Fruit fly (Drosophila melanogaster) whole organism, prepupa: ENCODE results near the gene CG7328.

Experiments used
- Blimp-1 ChIP-seq: fragments of 200-800 bp; sonication (Bioruptor generic); optimal IDR thresholded peaks from 3 replicates; lab custom pipeline; 2017; ENCODE audit warnings: missing biosample characterization, missing genetic modification characterization, mild to moderate bottlenecking, moderate library complexity, missing genetic modification reagents
- CG10669 ChIP-seq: fragments of 200-800 bp; sonication (Bioruptor generic); optimal IDR thresholded peaks from 3 replicates; lab custom pipeline; 2018; ENCODE audit warnings: missing biosample characterization, mild to moderate bottlenecking, missing genetic modification characterization, moderate library complexity
- CG11294 ChIP-seq: fragments of 200-800 bp; sonication (Bioruptor generic); IDR thresholded peaks from 2 replicates; pipeline ENCODE4 v1.3.6; 2022; ENCODE audit warnings: missing biosample characterization, missing genetic modification characterization
- CG11902 ChIP-seq: fragments of 200-800 bp; sonication (Bioruptor generic); optimal IDR thresholded peaks from 3 replicates; lab custom pipeline; 2016; ENCODE audit warnings: missing biosample characterization, missing genetic modification characterization
- CG15336 ChIP-seq: fragments of 200-800 bp; sonication (Bioruptor generic); IDR thresholded peaks from 2 replicates; pipeline ENCODE4 v1.3.6; 2022; ENCODE audit warnings: missing biosample characterization, missing genetic modification characterization
- CG16779 ChIP-seq: fragments of 200-800 bp; sonication (Bioruptor generic); optimal IDR thresholded peaks from 3 replicates; lab custom pipeline; 2017; ENCODE audit warnings: missing biosample characterization, mild to moderate bottlenecking, missing genetic modification characterization
- CG3032 ChIP-seq: fragments of 200-800 bp; optimal IDR thresholded peaks from 2 replicates; lab custom pipeline; 2019; ENCODE audit warnings: missing biosample characterization, mild to moderate bottlenecking, missing genetic modification characterization, moderate library complexity
- CG31627 ChIP-seq: fragments of 200-800 bp; sonication (Bioruptor generic); optimal IDR thresholded peaks from 3 replicates; lab custom pipeline; 2016; ENCODE audit warnings: missing biosample characterization, missing genetic modification characterization
- CG4318 ChIP-seq: fragments of 200-800 bp; sonication (Bioruptor generic); optimal IDR thresholded peaks from 3 replicates; lab custom pipeline; 2017; ENCODE audit warnings: missing biosample characterization, mild to moderate bottlenecking, missing genetic modification characterization
- CG6163 ChIP-seq: fragments of 200-800 bp; sonication (Bioruptor generic); IDR thresholded peaks from 3 replicates; pipeline ENCODE4 v1.3.6; 2022; ENCODE audit warnings: missing biosample characterization, missing genetic modification characterization
- CG6276 ChIP-seq: fragments of 200-800 bp; sonication (Bioruptor generic); optimal IDR thresholded peaks from 2 replicates; lab custom pipeline; 2017; ENCODE audit warnings: missing biosample characterization, mild to moderate bottlenecking, missing genetic modification characterization
- CG6808 ChIP-seq: fragments of 200-800 bp; sonication (Bioruptor generic); optimal IDR thresholded peaks from 3 replicates; lab custom pipeline; 2017; ENCODE audit warnings: missing biosample characterization, missing genetic modification characterization, mild to moderate bottlenecking, moderate library complexity, missing genetic modification reagents
- CG6854 ChIP-seq: fragments of 200-800 bp; sonication (Bioruptor generic); optimal IDR thresholded peaks from 2 replicates; lab custom pipeline; 2017; ENCODE audit warnings: missing biosample characterization, mild to moderate bottlenecking, missing genetic modification characterization
- CG8319 ChIP-seq: fragments of 200-800 bp; sonication (Bioruptor generic); optimal IDR thresholded peaks from 3 replicates; lab custom pipeline; 2016; ENCODE audit warnings: missing biosample characterization, missing genetic modification characterization
- CG8632 ChIP-seq: fragments of 200-800 bp; sonication (Bioruptor generic); optimal IDR thresholded peaks from 3 replicates; lab custom pipeline; 2016; ENCODE audit warnings: missing biosample characterization, missing genetic modification characterization
- CG9139 ChIP-seq: fragments of 200-800 bp; sonication (Bioruptor generic); optimal IDR thresholded peaks from 3 replicates; lab custom pipeline; 2017; ENCODE audit warnings: missing biosample characterization, mild to moderate bottlenecking, missing genetic modification characterization
- Eip75B ChIP-seq: fragments of 200-800 bp; sonication (Bioruptor generic); optimal IDR thresholded peaks from 3 replicates; lab custom pipeline; 2016; ENCODE audit warnings: missing biosample characterization, missing genetic modification characterization
- Eip78C ChIP-seq: fragments of 200-800 bp; sonication (Bioruptor generic); peaks from one replicate; lab custom pipeline; 2016; ENCODE audit warnings: missing biosample characterization, missing genetic modification characterization
- Hr38 ChIP-seq: sonication (Bioruptor generic); optimal IDR thresholded peaks from 2 replicates; lab custom pipeline; 2016; ENCODE audit warnings: missing biosample characterization, missing genetic modification characterization
- Hr39 ChIP-seq: fragments of 200-800 bp; sonication (Bioruptor generic); optimal IDR thresholded peaks from 2 replicates; lab custom pipeline; 2016; ENCODE audit warnings: missing biosample characterization, missing genetic modification characterization
- OdsH ChIP-seq: fragments of 200-800 bp; sonication (Bioruptor generic); optimal IDR thresholded peaks from 3 replicates; lab custom pipeline; 2016; ENCODE audit warnings: missing biosample characterization, missing genetic modification characterization
- cyc ChIP-seq: fragments of 200-800 bp; sonication (Bioruptor generic); optimal IDR thresholded peaks from 3 replicates; lab custom pipeline; 2016; ENCODE audit warnings: missing biosample characterization, missing genetic modification characterization
- dac ChIP-seq: fragments of 200-800 bp; sonication (Bioruptor generic); optimal IDR thresholded peaks from 2 replicates; lab custom pipeline; 2017; ENCODE audit warnings: missing biosample characterization, mild to moderate bottlenecking, missing genetic modification characterization
- eg ChIP-seq: fragments of 200-800 bp; sonication (Bioruptor generic); IDR thresholded peaks from 3 replicates; pipeline ENCODE4 v1.3.6; 2022; ENCODE audit warnings: missing biosample characterization, missing genetic modification characterization
- esn ChIP-seq: fragments of 200-800 bp; sonication (Bioruptor generic); optimal IDR thresholded peaks from 2 replicates; lab custom pipeline; 2016; ENCODE audit warnings: missing biosample characterization, mild to moderate bottlenecking, missing genetic modification characterization, moderate library complexity
- fd59A ChIP-seq: fragments of 200-800 bp; sonication (Bioruptor generic); optimal IDR thresholded peaks from 2 replicates; lab custom pipeline; 2017; ENCODE audit warnings: missing biosample characterization, mild to moderate bottlenecking, missing genetic modification characterization, missing genetic modification reagents
- fkh ChIP-seq: fragments of 200-800 bp; sonication (Bioruptor generic); optimal IDR thresholded peaks from 3 replicates; lab custom pipeline; 2017; ENCODE audit warnings: missing biosample characterization, mild to moderate bottlenecking, missing genetic modification characterization, moderate library complexity
- lz ChIP-seq: fragments of 200-800 bp; sonication (Bioruptor generic); optimal IDR thresholded peaks from 3 replicates; lab custom pipeline; 2016; ENCODE audit warnings: missing biosample characterization, missing genetic modification characterization
- net ChIP-seq: fragments of 200-800 bp; sonication (Bioruptor generic); optimal IDR thresholded peaks from 3 replicates; lab custom pipeline; 2016; ENCODE audit warnings: missing biosample characterization, missing genetic modification characterization
- pdm3 ChIP-seq: fragments of 200-800 bp; sonication (Bioruptor generic); optimal IDR thresholded peaks from 3 replicates; lab custom pipeline; 2016; ENCODE audit warnings: missing biosample characterization, missing genetic modification characterization
- ss ChIP-seq, 2 experiments: fragments of 200-800 bp; sonication (Bioruptor generic); optimal IDR thresholded peaks; 2 replicates in 1 of 2; 3 replicates in 1 of 2; lab custom pipeline; 2017 to 2018; ENCODE audit warnings: mild to moderate bottlenecking in 2 of 2, missing biosample characterization in 2 of 2, missing genetic modification characterization in 2 of 2, moderate library complexity in 1 of 2
- svp ChIP-seq: fragments of 200-800 bp; sonication (Bioruptor generic); peaks from one replicate; lab custom pipeline; 2016; ENCODE audit warnings: missing biosample characterization, missing genetic modification characterization
- vri ChIP-seq: fragments of 200-800 bp; sonication (Bioruptor generic); optimal IDR thresholded peaks from 3 replicates; lab custom pipeline; 2016; ENCODE audit warnings: missing biosample characterization, mild to moderate bottlenecking, missing genetic modification characterization

Gene CG7328

dm6 chr3L:20129032-20129431 lies 11.4 kb downstream of the CG7328 start, which contains the start of gene gig:
Gene gig, plus strand, starts transcription at chr3L:20129181.
- TF ChIP-seq eg (no peak), CG16779 (tag; lab: Kevin White, UChicago) (no peak), Hr39 (no peak), net (GFP tag; lab: Kevin White, UChicago) (no peak), Hr38 (no peak), CG4318 (GFP tag; lab: Kevin White, UChicago) (no peak), Eip75B (no peak), dac (GFP tag; lab: Kevin White, UChicago) (no peak), CG8632 (no peak)

dm6 chr3L:20127281-20127680 lies 13.1 kb downstream of the CG7328 start, which contains the start of gene CG7365:
Gene CG7365, minus strand, starts transcription at chr3L:20127381.
- no peak for TF ChIP-seq vri (GFP tag; lab: Kevin White, UChicago)
- TF ChIP-seq pdm3 (GFP tag; lab: Kevin White, UChicago), result no peak
- TF ChIP-seq CG6276 (GFP tag; lab: Kevin White, UChicago), result no peak
- no peak for TF ChIP-seq CG8632
- no peak for TF ChIP-seq net (GFP tag; lab: Kevin White, UChicago)
- TF ChIP-seq CG6163, result no peak
- no peak for TF ChIP-seq CG15336 (GFP tag; lab: Robert Waterston, UW)
- no peak for TF ChIP-seq CG11902 (GFP tag; lab: Kevin White, UChicago)
- TF ChIP-seq esn (GFP tag; lab: Kevin White, UChicago), result no peak
- TF ChIP-seq CG3032 (tag; lab: Kevin White, UChicago), result no peak
- no peak for TF ChIP-seq CG11294 (GFP tag; lab: Robert Waterston, UW)
- no peak for TF ChIP-seq Hr38
- TF ChIP-seq fkh (GFP tag; lab: Kevin White, UChicago), result no peak
- TF ChIP-seq CG6854 (GFP tag; lab: Kevin White, UChicago), result no peak

dm6 chr3L:20126106-20126505 lies 14.3 kb downstream of the CG7328 start:
- TF ChIP-seq CG11902 (GFP tag; lab: Kevin White, UChicago) (no peak), CG6163 (0 out of 3 replicates have a peak, but pooled peaks have one; percentile 24), svp (GFP tag; lab: Kevin White, UChicago) (no peak), lz (GFP tag; lab: Kevin White, UChicago) (no peak), CG10669 (GFP tag; lab: Kevin White, UChicago) (no peak), Blimp-1 (GFP tag; lab: Kevin White, UChicago) (peak; percentile 95)

- peak; percentile 1 for TF ChIP-seq fkh (GFP tag; lab: Kevin White, UChicago)
- TF ChIP-seq CG9139, result no peak
Observed at dm6 chr3L:20123038-20123437, 17.4 kb downstream of the CG7328 start.

- TF ChIP-seq CG31627 (no peak), Eip78C (GFP tag; lab: Kevin White, UChicago) (peak; percentile 84), CG16779 (tag; lab: Kevin White, UChicago) (no peak), OdsH (GFP tag; lab: Kevin White, UChicago) (no peak), ss (GFP tag; optimal IDR thresholded peaks at IDR 0.05; lab: Kevin White, UChicago) (no peak), CG4318 (GFP tag; lab: Kevin White, UChicago) (no peak), fd59A (GFP tag; lab: Kevin White, UChicago) (no peak), CG6808 (GFP tag; lab: Kevin White, UChicago) (no peak), eg (peak; percentile 45; the same call in 1 of the 3 replicates), cyc (GFP tag; lab: Kevin White, UChicago) (no peak), CG8319 (GFP tag; lab: Kevin White, UChicago) (no peak), CG6854 (GFP tag; lab: Kevin White, UChicago) (no peak)
- TF ChIP-seq, all 60 proteins: peak for 2
Observed at dm6 chr3L:20112797-20113368, 27.5 kb downstream of the CG7328 start, which contains the start of gene CG14187. Gene CG14187, minus strand, starts transcription at chr3L:20112847.
